Worm (Caenorhabditis elegans) whole organism, early embryonic: ENCODE data around the gene K01G5.10.

Experiments
- F13C5.2 ChIP-seq: sonication (generic microtip); optimal IDR thresholded peaks from 2 replicates; lab custom pipeline; 2017; ENCODE audit warnings: mild to moderate bottlenecking, missing genetic modification characterization, inconsistent platforms, missing compliant biosample characterization
- ama-1 ChIP-seq: fragments of 150-350 bp; optimal IDR thresholded peaks from 2 replicates; lab custom pipeline; 2014
- ceh-13 ChIP-seq: fragments of 200-800 bp; sonication (Bioruptor generic); optimal IDR thresholded peaks from 2 replicates; lab custom pipeline; 2018; ENCODE audit warnings: mild to moderate bottlenecking, missing genetic modification characterization, missing compliant biosample characterization
- ceh-36 ChIP-seq: sonication (generic microtip); optimal IDR thresholded peaks from 2 replicates; lab custom pipeline; 2016; ENCODE audit warnings: missing genetic modification characterization, inconsistent platforms, missing compliant biosample characterization
- ets-7 ChIP-seq: sonication (generic microtip); optimal IDR thresholded peaks from 2 replicates; lab custom pipeline; 2016; ENCODE audit warnings: missing genotype, missing genetic modification characterization, missing compliant biosample characterization
- flt-1 ChIP-seq: fragments of 200-800 bp; sonication (Bioruptor generic); IDR thresholded peaks from 2 replicates; pipeline ENCODE4 v1.3.6; 2022; ENCODE audit warnings: missing genetic modification characterization, missing compliant biosample characterization
- hmbx-1 ChIP-seq: sonication (generic microtip); optimal IDR thresholded peaks from 2 replicates; lab custom pipeline; 2016; ENCODE audit warnings: mild to moderate bottlenecking, missing genetic modification characterization, missing compliant biosample characterization
- hnd-1 ChIP-seq: sonication (generic microtip); optimal IDR thresholded peaks from 2 replicates; lab custom pipeline; 2016; ENCODE audit warnings: missing genetic modification characterization, missing compliant biosample characterization
- tra-4 ChIP-seq: sonication (generic microtip); optimal IDR thresholded peaks from 2 replicates; lab custom pipeline; 2017; ENCODE audit warnings: missing genetic modification characterization, missing compliant biosample characterization

ce11 chrIII:10736322-10736985, 21.9 kb downstream of the K01G5.10 start:
- no peak for TF ChIP-seq ceh-36 (tag; lab: Kevin White, UChicago)
- no peak for TF ChIP-seq hmbx-1
- no peak for TF ChIP-seq tra-4
- no peak for TF ChIP-seq F13C5.2 (tag; lab: Kevin White, UChicago)
- no peak for TF ChIP-seq ceh-13
- no peak for TF ChIP-seq ets-7 (tag; lab: Kevin White, UChicago)
- TF ChIP-seq ama-1 = no peak
- TF ChIP-seq flt-1 (GFP tag; lab: Robert Waterston, UW) = no peak
- TF ChIP-seq hnd-1 (tag; lab: Kevin White, UChicago) = no peak
